Worm (Caenorhabditis elegans) whole organism, late embryonic: Measurements from ENCODE around the gene C01G10.17.

Experiments used
- fkh-10 ChIP-seq: fragments of 150-350 bp; optimal IDR thresholded peaks from 2 replicates; lab custom pipeline; 2014; ENCODE audit warnings: missing biosample characterization, missing genetic modification reagents, missing genetic modification characterization
- nhr-11 ChIP-seq: fragments of 150-350 bp; optimal IDR thresholded peaks from 2 replicates; lab custom pipeline; 2014; ENCODE audit warnings: missing biosample characterization, missing genetic modification characterization
- ttx-3 ChIP-seq: sonication (generic microtip); optimal IDR thresholded peaks from 2 replicates; lab custom pipeline; 2016; ENCODE audit warnings: missing genetic modification reagents, missing genetic modification characterization, missing compliant biosample characterization

DNA sequence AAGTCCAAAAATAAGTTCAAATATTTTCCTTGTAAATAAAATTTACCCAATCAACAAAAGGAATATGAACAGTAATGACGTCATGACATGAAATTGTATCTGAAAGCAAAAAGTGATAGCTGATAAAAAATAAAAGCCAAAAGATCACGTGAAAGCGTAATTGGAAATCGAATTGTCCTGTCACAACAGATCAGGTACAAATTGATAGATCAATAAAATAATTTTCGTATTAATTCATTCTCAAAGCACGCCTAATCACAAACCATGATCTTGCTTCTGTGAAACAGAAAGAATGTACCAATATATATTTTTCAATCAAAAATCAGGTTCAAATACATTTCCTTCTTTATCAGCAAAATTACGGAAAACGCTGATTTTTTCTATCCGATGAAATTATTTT is 29.0 kb downstream of the C01G10.17 start, which contains the start of gene flor-1:
- TF ChIP-seq nhr-11 (tag; lab: Kevin White, UChicago) (no peak), fkh-10 (GFP tag; lab: Kevin White, UChicago) (no peak), ttx-3 (no peak)
